Worm (Caenorhabditis elegans): ENCODE data around the gene F01D5.8.

F01D5.8 gene

DNA sequence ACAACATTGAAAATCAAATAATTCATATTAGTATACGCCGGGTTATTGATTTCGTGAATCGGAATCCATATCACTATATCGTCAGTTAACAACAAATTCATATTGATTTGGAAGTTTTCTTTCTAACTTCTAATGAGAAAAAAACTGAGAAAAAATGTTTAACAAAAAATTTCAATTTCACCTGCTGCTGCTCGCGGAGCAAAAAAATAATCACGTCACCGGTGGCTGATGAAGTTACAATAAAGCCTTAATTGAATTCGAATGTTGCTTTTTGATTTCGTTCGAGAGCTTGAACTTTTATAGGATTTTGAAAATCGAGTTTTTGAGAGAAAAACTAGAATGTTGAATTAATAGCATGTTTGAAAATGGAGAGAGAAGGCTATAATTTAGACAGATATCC, 41.5 kb upstream of the F01D5.8 start, which contains the start of gene sre-43:
Gene sre-43 (minus strand): TSS at position 101 of the 400 bp plus-strand sequence.
- no peak for TF ChIP-seq daf-12 (tag; optimal IDR thresholded peaks at IDR 0.05)
- no peak for TF ChIP-seq nhr-43 (tag; optimal IDR thresholded peaks at IDR 0.05; ENCODE audit: poor library complexity, severe bottlenecking)
- no peak for TF ChIP-seq mdl-1 (tag; optimal IDR thresholded peaks at IDR 0.05)
- no peak for TF ChIP-seq nfya-1 (tag; optimal IDR thresholded peaks at IDR 0.05; ENCODE audit: insufficient read depth)
- TF ChIP-seq hmg-11 (tag; optimal IDR thresholded peaks at IDR 0.05) = no peak
- TF ChIP-seq ceh-16 (tag; optimal IDR thresholded peaks at IDR 0.05) = no peak
- TF ChIP-seq ceh-28 (tag; optimal IDR thresholded peaks at IDR 0.05) = no peak
- no peak for TF ChIP-seq ceh-9 (tag; optimal IDR thresholded peaks at IDR 0.05)
- no peak for TF ChIP-seq egl-5 (tag; optimal IDR thresholded peaks at IDR 0.05)
- TF ChIP-seq snpc-4 (tag; optimal IDR thresholded peaks at IDR 0.05) = no peak
- TF ChIP-seq skn-1 (tag; optimal IDR thresholded peaks at IDR 0.05) = no peak

DNA sequence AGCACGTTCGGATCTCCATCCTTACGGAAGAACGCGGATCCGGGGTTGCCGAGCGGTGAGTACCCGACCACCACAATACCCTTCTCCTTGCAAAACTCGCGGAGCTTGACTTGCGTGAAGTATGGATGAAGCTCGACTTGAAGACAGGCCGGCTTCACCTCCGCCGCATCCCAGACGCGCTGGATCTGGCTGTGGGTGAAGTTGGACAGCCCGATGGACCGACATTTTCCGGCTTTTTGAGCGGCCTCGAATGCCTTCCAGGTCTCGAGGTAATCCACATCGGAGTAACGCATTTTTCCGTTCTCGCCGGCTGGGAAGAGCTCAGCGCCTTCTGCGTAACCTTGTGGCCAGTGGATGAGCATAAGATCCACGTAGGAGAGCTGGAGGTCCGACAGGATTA, 38.3 kb upstream of the F01D5.8 start:
- TF ChIP-seq aly-2 (tag; optimal IDR thresholded peaks at IDR 0.05) (no peak), ceh-82 (tag; optimal IDR thresholded peaks at IDR 0.05) (no peak), zag-1 (tag; optimal IDR thresholded peaks at IDR 0.05) (no peak), nhr-77 (tag; optimal IDR thresholded peaks at IDR 0.05) (no peak), tbx-2 (tag; optimal IDR thresholded peaks at IDR 0.05) (no peak), jun-1 (tag; optimal IDR thresholded peaks at IDR 0.05) (no peak), unc-39 (tag; optimal IDR thresholded peaks at IDR 0.05) (no peak), ceh-28 (tag; optimal IDR thresholded peaks at IDR 0.05) (no peak), pqm-1 (tag; optimal IDR thresholded peaks at IDR 0.05) (no peak), ztf-11 (tag; optimal IDR thresholded peaks at IDR 0.05) (no peak), elt-3 (tag; optimal IDR thresholded peaks at IDR 0.05) (no peak), nfya-1 (tag; optimal IDR thresholded peaks at IDR 0.05; ENCODE audit: insufficient read depth) (no peak), elt-1 (tag; optimal IDR thresholded peaks at IDR 0.05) (no peak), R02D3.7 (tag; optimal IDR thresholded peaks at IDR 0.05) (no peak)

DNA sequence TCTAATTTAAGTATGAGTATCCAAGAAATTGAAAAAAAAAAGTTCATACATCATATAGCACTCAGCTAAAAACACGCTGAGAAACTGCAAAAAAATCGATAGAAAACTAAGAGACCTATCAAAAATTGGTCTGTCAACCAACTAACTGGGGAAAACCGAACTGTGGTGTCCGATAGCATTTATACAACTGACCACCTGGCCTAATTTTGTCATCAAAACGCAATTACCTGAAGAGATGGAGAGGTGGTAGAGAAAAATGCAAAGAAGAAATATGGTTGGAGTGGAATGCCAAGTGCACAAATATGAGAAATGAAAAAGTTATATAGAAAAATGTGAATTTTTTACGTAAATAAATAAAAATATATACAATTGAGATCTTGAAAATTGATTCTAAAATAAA, 37.0 kb upstream of the F01D5.8 start, which contains the start of gene Y39G8B.1:
Gene Y39G8B.1 (minus strand): TSS at position 299 of the 400 bp plus-strand sequence.
- no peak for TF ChIP-seq fkh-2 (tag; optimal IDR thresholded peaks at IDR 0.05)
- TF ChIP-seq ceh-28 (tag; optimal IDR thresholded peaks at IDR 0.05) = peak; percentile 7
- no peak for TF ChIP-seq lin-39 (tag; optimal IDR thresholded peaks at IDR 0.05)
- TF ChIP-seq nhr-67 (tag; optimal IDR thresholded peaks at IDR 0.05) = no peak
- TF ChIP-seq lin-15B (tag; optimal IDR thresholded peaks at IDR 0.05) = no peak
- TF ChIP-seq nfya-1 (tag; optimal IDR thresholded peaks at IDR 0.05; ENCODE audit: insufficient read depth) = no peak
- TF ChIP-seq ztf-4 (tag; optimal IDR thresholded peaks at IDR 0.05) = no peak
- TF ChIP-seq mdl-1 (tag; optimal IDR thresholded peaks at IDR 0.05) = no peak
- TF ChIP-seq pqm-1 (tag; optimal IDR thresholded peaks at IDR 0.05) = peak; percentile 24
- TF ChIP-seq egl-5 (tag; optimal IDR thresholded peaks at IDR 0.05) = no peak
- peak; percentile 43 for TF ChIP-seq nhr-23 (tag; optimal IDR thresholded peaks at IDR 0.05)
- TF ChIP-seq daf-12 (tag; optimal IDR thresholded peaks at IDR 0.05) = no peak
- peak; percentile 5 for TF ChIP-seq pha-4 (tag; optimal IDR thresholded peaks at IDR 0.05)
- no peak for TF ChIP-seq ceh-9 (tag; optimal IDR thresholded peaks at IDR 0.05)
- no peak for TF ChIP-seq eor-1 (tag; optimal IDR thresholded peaks at IDR 0.05)
- TF ChIP-seq nhr-77 (tag; optimal IDR thresholded peaks at IDR 0.05) = no peak
- no peak for TF ChIP-seq jun-1 (tag; optimal IDR thresholded peaks at IDR 0.05)
- TF ChIP-seq ceh-82 (tag; optimal IDR thresholded peaks at IDR 0.05) = no peak
- peak; percentile 52 for TF ChIP-seq elt-2 (tag; optimal IDR thresholded peaks at IDR 0.05)
- TF ChIP-seq sea-2 (GFP tag; optimal IDR thresholded peaks at IDR 0.05) = no peak
- no peak for TF ChIP-seq zag-1 (tag; optimal IDR thresholded peaks at IDR 0.05)
- no peak for TF ChIP-seq unc-39 (tag; optimal IDR thresholded peaks at IDR 0.05)
- no peak for TF ChIP-seq lsy-12 (tag; optimal IDR thresholded peaks at IDR 0.05)
- TF ChIP-seq R02D3.7 (tag; optimal IDR thresholded peaks at IDR 0.05) = no peak
- TF ChIP-seq egl-27 (tag; optimal IDR thresholded peaks at IDR 0.05) = no peak
- no peak for TF ChIP-seq ztf-11 (tag; optimal IDR thresholded peaks at IDR 0.05)
- no peak for TF ChIP-seq aly-2 (tag; optimal IDR thresholded peaks at IDR 0.05)
- TF ChIP-seq nhr-12 (tag; optimal IDR thresholded peaks at IDR 0.05) = no peak
- TF ChIP-seq fos-1 (tag; optimal IDR thresholded peaks at IDR 0.05) = no peak
- TF ChIP-seq nhr-43 (tag; optimal IDR thresholded peaks at IDR 0.05; ENCODE audit: poor library complexity, severe bottlenecking) = no peak
- TF ChIP-seq skn-1 (tag; optimal IDR thresholded peaks at IDR 0.05) = peak; percentile 3
- no peak for TF ChIP-seq nhr-76 (tag; optimal IDR thresholded peaks at IDR 0.05)
- TF ChIP-seq fkh-10 (GFP tag; optimal IDR thresholded peaks at IDR 0.05) = no peak
- no peak for TF ChIP-seq nhr-25 (tag; optimal IDR thresholded peaks at IDR 0.05)
- no peak for TF ChIP-seq mml-1 (tag; optimal IDR thresholded peaks at IDR 0.05)
- no peak for TF ChIP-seq nhr-28 (tag; optimal IDR thresholded peaks at IDR 0.05)
- no peak for TF ChIP-seq hmg-11 (tag; optimal IDR thresholded peaks at IDR 0.05)
- no peak for TF ChIP-seq elt-1 (tag; optimal IDR thresholded peaks at IDR 0.05)
- no peak for TF ChIP-seq ceh-16 (tag; optimal IDR thresholded peaks at IDR 0.05)
- TF ChIP-seq elt-3 (tag; optimal IDR thresholded peaks at IDR 0.05) = no peak
- TF ChIP-seq nhr-11 (tag; optimal IDR thresholded peaks at IDR 0.05) = no peak
- TF ChIP-seq nhr-237 (tag; optimal IDR thresholded peaks at IDR 0.05) = no peak
- TF ChIP-seq unc-62 (GFP tag; optimal IDR thresholded peaks at IDR 0.05) = no peak
